Fruit fly (Drosophila melanogaster): ENCODE measurements around the gene CG14636.
"Not testable (repeated sequence)": the region's sequence is repeated elsewhere in the genome, so short reads cannot be mapped to it uniquely, and the experiment has no call there.

CG14636 gene

dm6 chr3R:4232139-4233017 is 17.3 kb upstream of the CG14636 start, which contains the start of gene CG14641:
Gene CG14641 (minus strand): TSS chr3R:4232342.
- TF ChIP-seq CG17801 (GFP tag; optimal IDR thresholded peaks at IDR 0.05; ENCODE audit: partially characterized antibody) = no peak

- peak; percentile 86 for TF ChIP-seq CG17801 (GFP tag; optimal IDR thresholded peaks at IDR 0.05; ENCODE audit: partially characterized antibody)
These were observed 14.1 kb upstream of the CG14636 start, which contains the start of gene DhpD for dm6 chr3R:4229137-4229764. Gene DhpD (minus strand): TSS chr3R:4229238.

dm6 chr3R:4228426-4228825 is 13.3 kb upstream of the CG14636 start:
- TF ChIP-seq CG17801 (GFP tag; optimal IDR thresholded peaks at IDR 0.05; ENCODE audit: partially characterized antibody) = no peak

- TF ChIP-seq CG17801 (GFP tag; optimal IDR thresholded peaks at IDR 0.05; ENCODE audit: partially characterized antibody) = peak; percentile 63
These were observed 5.7 kb upstream of the CG14636 start for dm6 chr3R:4220780-4221179.

- TF ChIP-seq CG17801 (GFP tag; optimal IDR thresholded peaks at IDR 0.05; ENCODE audit: partially characterized antibody) = no peak
These were observed 4.9 kb upstream of the CG14636 start, which contains the start of gene CG31516 for dm6 chr3R:4220030-4220429. Gene CG31516 (minus strand): TSS chr3R:4220130.

dm6 chr3R:4214601-4215000 is 513 bp downstream of the CG14636 start:
- TF ChIP-seq CG17801 (GFP tag; optimal IDR thresholded peaks at IDR 0.05; ENCODE audit: partially characterized antibody) = no peak

- TF ChIP-seq CG17801 (GFP tag; optimal IDR thresholded peaks at IDR 0.05; ENCODE audit: partially characterized antibody) = no peak
These were observed 1.1 kb downstream of the CG14636 start for dm6 chr3R:4214038-4214437.

dm6 chr3R:4211483-4211882 is 3.6 kb downstream of the CG14636 start, which contains the start of gene aux:
Gene aux (plus strand): TSS chr3R:4211783.
- TF ChIP-seq CG17801 (GFP tag; optimal IDR thresholded peaks at IDR 0.05; ENCODE audit: partially characterized antibody) = not testable (repeated sequence)

- TF ChIP-seq CG17801 (GFP tag; optimal IDR thresholded peaks at IDR 0.05; ENCODE audit: partially characterized antibody) = peak; percentile 76
These were observed 18.1 kb downstream of the CG14636 start, which contains the start of gene beta-Man for dm6 chr3R:4197055-4197454. Gene beta-Man (plus strand): TSS chr3R:4197206.

- no peak for TF ChIP-seq CG17801 (GFP tag; optimal IDR thresholded peaks at IDR 0.05; ENCODE audit: partially characterized antibody)
These were observed 25.0 kb downstream of the CG14636 start, which contains the start of gene Dsk for dm6 chr3R:4190160-4190559. Gene Dsk (minus strand): TSS chr3R:4190260.

dm6 chr3R:4186820-4187540 is 28.1 kb downstream of the CG14636 start:
- no peak for TF ChIP-seq CG17801 (GFP tag; optimal IDR thresholded peaks at IDR 0.05; ENCODE audit: partially characterized antibody)

dm6 chr3R:4180543-4181214 is 34.4 kb downstream of the CG14636 start:
- no peak for TF ChIP-seq CG17801 (GFP tag; optimal IDR thresholded peaks at IDR 0.05; ENCODE audit: partially characterized antibody)

- TF ChIP-seq CG17801 (GFP tag; optimal IDR thresholded peaks at IDR 0.05; ENCODE audit: partially characterized antibody) = no peak
These were observed 36.2 kb downstream of the CG14636 start for dm6 chr3R:4178750-4179485.

dm6 chr3R:4176728-4177127 is 38.4 kb downstream of the CG14636 start:
- TF ChIP-seq CG17801 (GFP tag; optimal IDR thresholded peaks at IDR 0.05; ENCODE audit: partially characterized antibody) = no peak

All from ovary, adult (tissue).